Worm (Caenorhabditis elegans): ENCODE measurements around the gene srbc-75.
"Not testable (repeated sequence)": the region's sequence is repeated elsewhere in the genome, so short reads cannot be mapped to it uniquely, and the experiment has no call there.

Gene srbc-75

ce11 chrV:15253529-15253928 lies at the start of gene srbc-75:
Gene srbc-75, plus strand, starts transcription at chrV:15253829.
- no peak for TF ChIP-seq unc-62 (GFP tag; optimal IDR thresholded peaks at IDR 0.05)

DNA sequence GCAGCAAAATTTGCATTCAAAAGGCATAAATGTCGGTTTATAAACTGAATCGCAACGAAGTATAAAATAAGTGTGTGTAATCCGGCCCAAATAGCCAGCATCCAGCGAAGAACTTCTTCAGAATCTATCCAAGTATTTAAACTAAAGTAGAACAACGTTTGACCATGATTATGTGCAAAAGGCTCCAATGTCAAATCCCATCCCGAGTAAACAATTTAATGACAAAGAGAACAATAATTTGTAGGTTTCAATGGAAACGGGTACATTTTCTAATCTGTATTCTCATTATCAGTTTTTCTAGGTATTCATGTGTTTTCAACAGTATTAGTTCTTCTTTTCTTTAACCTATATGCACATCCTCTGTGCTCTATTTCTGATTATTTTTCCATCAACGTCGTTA lies 45.9 kb upstream of the srbc-75 start, which contains the start of gene C41G6.12:
Gene C41G6.12, minus strand, starts transcription at position 101 of the 400 bp plus-strand sequence.
- TF ChIP-seq unc-62 (GFP tag; optimal IDR thresholded peaks at IDR 0.05): not testable (repeated sequence)

DNA sequence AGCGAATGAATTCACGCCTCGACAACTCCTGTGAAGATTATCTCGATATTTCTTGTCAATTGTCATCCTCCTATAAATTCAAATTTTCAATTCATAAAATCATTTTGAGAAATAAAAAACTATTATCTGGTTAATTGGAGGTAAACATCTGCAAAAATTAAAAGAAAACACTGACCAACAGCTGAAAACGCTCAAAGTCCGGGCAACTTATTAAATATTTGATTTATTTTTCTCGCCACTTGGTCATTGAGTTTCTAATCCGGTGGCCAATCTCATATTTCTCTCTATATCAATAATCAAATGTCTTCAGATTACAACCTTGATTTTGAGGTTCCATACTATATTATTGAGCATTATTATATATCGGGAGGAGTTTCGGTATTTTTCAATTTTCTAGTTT lies 41.8 kb upstream of the srbc-75 start, which contains the start of gene sri-24:
Gene sri-24, plus strand, starts transcription at position 301 of the 400 bp plus-strand sequence.
- not testable (repeated sequence) for TF ChIP-seq unc-62 (GFP tag; optimal IDR thresholded peaks at IDR 0.05)

- TF ChIP-seq unc-62 (GFP tag; optimal IDR thresholded peaks at IDR 0.05): not testable (repeated sequence)
These were observed 38.5 kb upstream of the srbc-75 start, which contains the start of gene sri-26 for ce11 chrV:15215175-15215574. Gene sri-26, plus strand, starts transcription at chrV:15215475.

ce11 chrV:15216705-15217104 lies 36.9 kb upstream of the srbc-75 start, which contains the start of gene sri-25:
Gene sri-25, plus strand, starts transcription at chrV:15217005.
- no peak for TF ChIP-seq unc-62 (GFP tag; optimal IDR thresholded peaks at IDR 0.05)

DNA sequence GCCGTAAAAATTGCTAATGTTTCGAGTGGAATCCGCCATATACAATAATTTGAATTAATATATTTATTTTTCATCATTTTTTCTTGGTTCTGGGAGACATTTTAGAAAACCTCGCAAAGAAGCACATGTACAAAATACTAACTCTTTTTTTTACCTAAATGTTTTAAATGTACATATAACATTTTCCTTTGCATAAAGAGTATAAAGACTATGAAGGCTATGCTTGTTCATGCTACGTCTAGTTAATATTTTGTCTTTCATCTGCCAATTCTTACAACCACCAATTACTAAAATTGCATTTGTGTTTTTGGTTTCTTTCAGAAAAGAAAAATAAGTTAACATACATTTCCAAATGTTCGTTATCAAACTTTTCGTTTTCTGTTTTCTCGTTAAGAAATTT lies 32.3 kb upstream of the srbc-75 start, which contains the start of gene irld-25:
Gene irld-25, plus strand, starts transcription at position 301 of the 400 bp plus-strand sequence.
- no peak for TF ChIP-seq unc-62 (GFP tag; optimal IDR thresholded peaks at IDR 0.05)

DNA sequence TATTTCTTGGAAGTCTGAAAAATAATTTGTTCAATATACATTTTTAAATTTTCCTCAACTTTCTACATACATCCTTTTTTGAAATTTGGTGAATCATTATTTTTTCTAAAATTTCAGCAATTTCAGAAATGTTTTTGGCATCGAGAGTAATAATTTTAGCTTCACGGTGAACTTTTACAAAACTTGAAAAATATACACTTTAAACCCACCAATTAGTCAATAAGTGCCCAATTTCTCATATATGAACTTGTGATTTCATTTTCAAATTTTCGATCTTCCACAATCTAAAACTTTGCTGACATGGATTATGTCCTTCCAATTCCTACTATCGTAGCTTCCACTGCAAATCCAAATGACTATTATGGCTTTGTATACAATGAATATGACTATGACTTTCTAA lies 30.0 kb upstream of the srbc-75 start, which contains the start of gene srw-24:
Gene srw-24, plus strand, starts transcription at position 301 of the 400 bp plus-strand sequence.
- TF ChIP-seq unc-62 (GFP tag; optimal IDR thresholded peaks at IDR 0.05): no peak

DNA sequence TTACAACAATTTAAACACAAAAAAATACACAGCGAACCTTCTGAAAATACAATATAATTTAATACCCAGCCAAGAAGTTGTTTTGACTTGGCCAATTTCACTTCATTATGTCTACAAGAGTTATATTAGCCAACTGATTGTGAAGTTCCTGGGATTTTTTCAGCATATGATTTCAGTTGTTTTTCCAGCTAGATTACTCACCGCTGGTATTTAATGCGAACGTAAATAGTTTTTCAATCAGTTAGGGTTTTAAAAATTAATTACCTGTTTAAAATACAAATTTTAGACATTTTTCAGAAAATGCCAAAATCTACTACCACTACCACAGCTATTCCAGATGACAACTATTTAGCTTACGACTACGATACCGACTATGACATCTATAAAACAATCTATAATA lies 28.0 kb upstream of the srbc-75 start, which contains the start of gene srw-14:
Gene srw-14, plus strand, starts transcription at position 301 of the 400 bp plus-strand sequence.
- no peak for TF ChIP-seq unc-62 (GFP tag; optimal IDR thresholded peaks at IDR 0.05)

ce11 chrV:15226206-15226605 lies 27.4 kb upstream of the srbc-75 start:
- TF ChIP-seq unc-62 (GFP tag; optimal IDR thresholded peaks at IDR 0.05): no peak

- TF ChIP-seq unc-62 (GFP tag; optimal IDR thresholded peaks at IDR 0.05): no peak
These were observed 23.4 kb upstream of the srbc-75 start, which contains the start of gene srw-15 for ce11 chrV:15230243-15230642. Gene srw-15, plus strand, starts transcription at chrV:15230543.

ce11 chrV:15232200-15232599 lies 21.4 kb upstream of the srbc-75 start, which contains the start of gene srw-13:
Gene srw-13, plus strand, starts transcription at chrV:15232500.
- no peak for TF ChIP-seq unc-62 (GFP tag; optimal IDR thresholded peaks at IDR 0.05)

DNA sequence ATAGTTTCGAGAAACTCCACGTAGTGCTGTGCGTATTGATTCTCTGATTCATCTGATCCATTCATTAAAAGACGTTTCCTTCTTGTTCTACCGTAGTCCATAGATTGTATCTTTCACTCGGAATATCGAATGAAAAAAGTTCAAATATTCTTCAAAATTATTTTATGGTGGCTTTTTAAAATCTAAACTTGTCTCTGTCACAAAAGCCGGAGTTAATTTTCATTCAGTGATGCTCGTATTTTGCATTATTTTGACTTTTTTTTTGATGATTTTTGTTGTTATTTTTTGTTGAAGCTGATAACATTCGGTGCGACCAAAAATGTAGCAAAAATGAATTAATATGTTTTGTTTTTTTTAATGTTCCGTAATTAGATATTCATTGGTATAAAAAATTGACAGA lies 18.0 kb upstream of the srbc-75 start, which contains the start of gene nhr-164:
Gene nhr-164, minus strand, starts transcription at position 101 of the 400 bp plus-strand sequence.
- TF ChIP-seq unc-62 (GFP tag; optimal IDR thresholded peaks at IDR 0.05): no peak

DNA sequence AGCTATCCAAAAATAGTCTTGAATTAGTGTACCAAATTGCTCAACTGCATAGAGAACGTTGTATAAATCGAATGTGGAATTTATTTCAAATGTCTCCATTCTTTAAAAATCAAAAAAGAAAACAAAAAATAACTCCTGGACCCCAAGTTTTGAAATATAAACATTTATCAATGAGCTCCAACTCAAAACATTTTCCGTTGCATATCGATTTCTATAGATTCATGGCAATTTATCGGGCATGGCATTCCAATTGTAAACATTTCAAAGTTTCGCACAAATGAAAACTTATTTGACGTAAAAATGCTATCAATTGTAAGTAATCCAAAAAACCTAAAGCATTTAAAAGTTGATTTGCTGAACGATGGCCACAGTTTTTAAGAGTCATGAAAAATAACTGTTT lies 15.1 kb upstream of the srbc-75 start, which contains the start of gene srw-12:
Gene srw-12, minus strand, starts transcription at position 101 of the 400 bp plus-strand sequence.
- no peak for TF ChIP-seq unc-62 (GFP tag; optimal IDR thresholded peaks at IDR 0.05)

DNA sequence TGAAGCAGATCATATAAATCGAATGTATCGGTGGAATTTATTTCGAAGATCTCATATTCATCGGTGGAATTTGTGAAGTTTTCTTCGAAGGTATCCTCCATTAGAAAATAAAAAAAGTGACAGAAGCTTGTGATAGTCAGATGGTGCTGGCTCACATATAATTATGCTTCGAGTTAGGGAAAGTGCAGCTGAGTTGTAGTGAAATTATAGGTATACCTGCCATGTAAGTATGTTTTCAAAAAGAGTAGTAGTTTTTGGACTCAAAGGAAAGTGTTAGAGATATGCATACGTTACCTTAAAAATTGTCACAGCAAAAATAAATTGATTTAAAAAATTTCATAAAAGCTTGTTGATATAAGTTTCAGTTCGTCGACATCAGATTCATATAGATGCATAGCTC lies 13.4 kb upstream of the srbc-75 start, which contains the start of gene srw-11:
Gene srw-11, minus strand, starts transcription at position 101 of the 400 bp plus-strand sequence.
- TF ChIP-seq unc-62 (GFP tag; optimal IDR thresholded peaks at IDR 0.05): no peak

- no peak for TF ChIP-seq unc-62 (GFP tag; optimal IDR thresholded peaks at IDR 0.05)
These were observed 12.4 kb upstream of the srbc-75 start, which contains the start of gene chil-12 for ce11 chrV:15241259-15241658. Gene chil-12, plus strand, starts transcription at chrV:15241559.

DNA sequence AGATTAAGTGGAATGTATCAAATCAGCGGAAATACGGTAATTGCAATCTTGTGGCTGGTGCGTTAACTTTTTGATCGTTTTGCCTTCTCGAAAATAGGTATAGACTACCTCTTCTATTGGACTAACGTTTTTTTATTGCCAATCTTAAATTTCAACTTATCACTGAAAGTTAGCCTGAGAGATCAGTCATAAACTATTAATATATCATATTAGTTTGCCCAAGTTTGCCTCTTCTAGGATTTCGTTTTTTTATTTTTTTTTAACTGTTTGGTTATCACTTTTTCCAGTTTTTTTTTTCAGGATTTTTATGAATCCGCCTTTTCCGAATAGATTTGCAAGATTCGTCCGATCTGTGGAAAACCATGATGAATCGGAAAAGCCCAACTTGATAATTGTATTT lies 9.2 kb upstream of the srbc-75 start, which contains the start of gene kin-30:
Gene kin-30, plus strand, starts transcription at position 301 of the 400 bp plus-strand sequence.
- no peak for TF ChIP-seq unc-62 (GFP tag; optimal IDR thresholded peaks at IDR 0.05)

DNA sequence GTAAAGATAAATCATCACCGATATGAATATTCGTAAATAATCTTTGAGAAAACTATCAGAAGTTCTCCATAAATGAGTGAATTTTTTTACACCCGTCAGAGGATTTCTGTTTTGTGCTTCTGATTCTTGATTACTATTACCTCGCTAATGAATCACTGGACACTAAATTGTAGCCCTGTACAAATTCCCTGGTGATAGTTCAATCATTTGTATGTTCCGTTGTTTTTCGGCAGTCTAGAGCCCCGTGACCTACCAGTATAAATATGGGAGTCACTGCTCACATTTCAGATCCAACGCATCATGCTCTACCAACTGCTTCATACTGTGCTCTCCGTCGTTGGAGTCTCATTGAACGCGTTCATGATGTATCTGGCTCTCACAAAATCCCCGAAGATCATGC lies 3.3 kb upstream of the srbc-75 start, which contains the start of gene srd-28:
Gene srd-28, plus strand, starts transcription at position 301 of the 400 bp plus-strand sequence.
- not testable (repeated sequence) for TF ChIP-seq unc-62 (GFP tag; optimal IDR thresholded peaks at IDR 0.05)

Data from whole organism, dauer.